Fruit fly (Drosophila melanogaster) S2 (cell line): ENCODE results near the gene CG42495.

ENCODE experiments used
- CG8478 ChIP-seq: fragments of >200 bp; optimal IDR thresholded peaks from 2 replicates; lab custom pipeline; 2018
- CTCF ChIP-seq, 2 experiments: fragments of >200 bp; optimal IDR thresholded peaks; 2 replicates each; lab custom pipeline; 2018

dm6 chr3L:18643222-18643621, 23.9 kb upstream of the CG42495 start:
- TF ChIP-seq CG8478 (lab: Kevin White, UChicago), result no peak
- TF ChIP-seq CTCF (optimal IDR thresholded peaks at IDR 0.05; lab: Kevin White, UChicago), result no peak
